Worm (Caenorhabditis elegans) whole organism, L1 larva: ENCODE data around the gene cct-2.

Experiments used
- alr-1 ChIP-seq: fragments of 200-800 bp; sonication (Bioruptor generic); optimal IDR thresholded peaks from 2 replicates; lab custom pipeline; 2018; ENCODE audit warnings: borderline replicate concordance, mild to moderate bottlenecking, missing genetic modification characterization, missing compliant biosample characterization
- ceh-82 ChIP-seq, 3 experiments: fragments of 150-350 bp in 1 of 3; sonication (generic microtip) in 2 of 3; optimal IDR thresholded peaks; 2 replicates each; lab custom pipeline; 2014 to 2017; ENCODE audit warnings: missing biosample characterization in 3 of 3, missing genetic modification characterization in 3 of 3
- lin-13 ChIP-seq: fragments of 150-350 bp; optimal IDR thresholded peaks from 2 replicates; lab custom pipeline; 2014; ENCODE audit warnings: missing biosample characterization, missing genetic modification reagents, missing genetic modification characterization
- lin-39 ChIP-seq: fragments of 150-350 bp; optimal IDR thresholded peaks from 2 replicates; lab custom pipeline; 2014; ENCODE audit warnings: missing biosample characterization, missing genetic modification reagents, missing genetic modification characterization
- nhr-11 ChIP-seq: fragments of 150-350 bp; optimal IDR thresholded peaks from 2 replicates; lab custom pipeline; 2014; ENCODE audit warnings: missing biosample characterization, missing genetic modification characterization
- nhr-19 ChIP-seq: fragments of 200-800 bp; sonication (Bioruptor generic); conservative IDR thresholded peaks from 2 replicates; pipeline ENCODE4 v1.3.6; 2022; ENCODE audit warnings: missing genetic modification characterization, missing compliant biosample characterization
- pax-3 ChIP-seq: fragments of 200-800 bp; sonication (Bioruptor generic); optimal IDR thresholded peaks from 2 replicates; lab custom pipeline; 2018; ENCODE audit warnings: mild to moderate bottlenecking, missing genetic modification characterization, moderate library complexity, missing compliant biosample characterization

- no peak for TF ChIP-seq ceh-82 (tag; optimal IDR thresholded peaks at IDR 0.05; lab: Kevin White, UChicago)
- TF ChIP-seq nhr-11 (tag; lab: Kevin White, UChicago) = no peak
- TF ChIP-seq lin-39 (tag; lab: Kevin White, UChicago) = no peak
- TF ChIP-seq nhr-19 (GFP tag; lab: Robert Waterston, UW) = no peak
- no peak for TF ChIP-seq alr-1
- no peak for TF ChIP-seq lin-13 (GFP tag; lab: Kevin White, UChicago)
- TF ChIP-seq pax-3 (tag; lab: Kevin White, UChicago) = no peak
Measured at ce11 chrII:8929771-8930170, 2.2 kb downstream of the cct-2 start, which contains the start of gene mrpl-50.
